Worm (Caenorhabditis elegans): ENCODE data around the gene rpl-20.

rpl-20 gene

ce11 chrIV:4764422-4764821, 14.8 kb upstream of the rpl-20 start, which contains the start of gene npp-26:
Gene npp-26, plus strand, starts transcription at chrIV:4764722.
- TF ChIP-seq ref-1 (GFP tag; conservative IDR thresholded peaks at IDR 0.05) (no peak), med-1 (GFP tag; optimal IDR thresholded peaks at IDR 0.05; ENCODE audit: insufficient read depth) (no peak)

- no peak for TF ChIP-seq T22C8.4 (GFP tag; IDR thresholded peaks at IDR 0.05)
- TF ChIP-seq tab-1 (GFP tag; IDR thresholded peaks at IDR 0.05) = no peak
- TF ChIP-seq klf-2 (GFP tag; conservative IDR thresholded peaks at IDR 0.05) = no peak
- no peak for TF ChIP-seq ztf-23 (GFP tag; IDR thresholded peaks at IDR 0.05)
- TF ChIP-seq cog-1 (tag; optimal IDR thresholded peaks at IDR 0.05) = no peak
- no peak for TF ChIP-seq med-1 (GFP tag; optimal IDR thresholded peaks at IDR 0.05; ENCODE audit: insufficient read depth)
- no peak for TF ChIP-seq ref-1 (GFP tag; conservative IDR thresholded peaks at IDR 0.05)
- no peak for TF ChIP-seq flt-1 (GFP tag; IDR thresholded peaks at IDR 0.05)
- TF ChIP-seq ztf-29 (GFP tag; IDR thresholded peaks at IDR 0.05) = no peak
These were observed 14.3 kb upstream of the rpl-20 start, which contains the start of gene Y17G9B.2 for ce11 chrIV:4763844-4764243. Gene Y17G9B.2, plus strand, starts transcription at chrIV:4764144.

- TF ChIP-seq ztf-29 (GFP tag; IDR thresholded peaks at IDR 0.05) (no peak), tab-1 (GFP tag; IDR thresholded peaks at IDR 0.05) (no peak), flt-1 (GFP tag; IDR thresholded peaks at IDR 0.05) (no peak)
These were observed 11.0 kb upstream of the rpl-20 start, which contains the start of the genes memi-1 and cyp-31A3 for ce11 chrIV:4760378-4761084. Gene memi-1, minus strand, starts transcription at chrIV:4760428. Gene cyp-31A3, plus strand, starts transcription at chrIV:4761049.

ce11 chrIV:4758659-4759058, 9.1 kb upstream of the rpl-20 start, which contains the start of gene Y17G9B.8:
Gene Y17G9B.8, minus strand, starts transcription at chrIV:4758840.
- TF ChIP-seq med-1 (GFP tag; optimal IDR thresholded peaks at IDR 0.05; ENCODE audit: insufficient read depth) (no peak), tab-1 (GFP tag; IDR thresholded peaks at IDR 0.05) (no peak), T22C8.4 (GFP tag; IDR thresholded peaks at IDR 0.05) (no peak), klf-2 (GFP tag; conservative IDR thresholded peaks at IDR 0.05) (no peak), ztf-23 (GFP tag; IDR thresholded peaks at IDR 0.05) (no peak), flt-1 (GFP tag; IDR thresholded peaks at IDR 0.05) (no peak), cog-1 (tag; optimal IDR thresholded peaks at IDR 0.05) (no peak), ref-1 (GFP tag; conservative IDR thresholded peaks at IDR 0.05) (no peak), ztf-29 (GFP tag; IDR thresholded peaks at IDR 0.05) (no peak)

- TF ChIP-seq ref-1 (GFP tag; conservative IDR thresholded peaks at IDR 0.05) = no peak
- no peak for TF ChIP-seq cog-1 (tag; optimal IDR thresholded peaks at IDR 0.05)
- no peak for TF ChIP-seq med-1 (GFP tag; optimal IDR thresholded peaks at IDR 0.05; ENCODE audit: insufficient read depth)
- no peak for TF ChIP-seq tab-1 (GFP tag; IDR thresholded peaks at IDR 0.05)
- TF ChIP-seq klf-2 (GFP tag; conservative IDR thresholded peaks at IDR 0.05) = no peak
- no peak for TF ChIP-seq ztf-29 (GFP tag; IDR thresholded peaks at IDR 0.05)
- TF ChIP-seq flt-1 (GFP tag; IDR thresholded peaks at IDR 0.05) = no peak
- TF ChIP-seq T22C8.4 (GFP tag; IDR thresholded peaks at IDR 0.05) = no peak
- TF ChIP-seq ztf-23 (GFP tag; IDR thresholded peaks at IDR 0.05) = no peak
These were observed 6.5 kb upstream of the rpl-20 start, which contains the start of the genes fbxb-77 and Y17G9B.11 for ce11 chrIV:4755929-4756655. Gene fbxb-77, minus strand, starts transcription at chrIV:4756157. Gene Y17G9B.11, plus strand, starts transcription at chrIV:4756605.

ce11 chrIV:4751814-4752213, 2.2 kb upstream of the rpl-20 start, which contains the start of gene Y17G9B.4:
Gene Y17G9B.4, plus strand, starts transcription at chrIV:4752119.
- TF ChIP-seq tab-1 (GFP tag; IDR thresholded peaks at IDR 0.05) = no peak
- TF ChIP-seq T22C8.4 (GFP tag; IDR thresholded peaks at IDR 0.05) = no peak
- no peak for TF ChIP-seq cog-1 (tag; optimal IDR thresholded peaks at IDR 0.05)
- no peak for TF ChIP-seq ztf-23 (GFP tag; IDR thresholded peaks at IDR 0.05)
- TF ChIP-seq klf-2 (GFP tag; conservative IDR thresholded peaks at IDR 0.05) = no peak
- TF ChIP-seq flt-1 (GFP tag; IDR thresholded peaks at IDR 0.05) = no peak
- no peak for TF ChIP-seq ref-1 (GFP tag; conservative IDR thresholded peaks at IDR 0.05)

ce11 chrIV:4749155-4749554, 423 bp downstream of the rpl-20 start:
- TF ChIP-seq T22C8.4 (GFP tag; IDR thresholded peaks at IDR 0.05) (no peak), ztf-23 (GFP tag; IDR thresholded peaks at IDR 0.05) (0 out of 2 replicates have a peak, but pooled peaks have one; percentile 30), cog-1 (tag; optimal IDR thresholded peaks at IDR 0.05) (no peak), ztf-29 (GFP tag; IDR thresholded peaks at IDR 0.05) (no peak), med-1 (GFP tag; optimal IDR thresholded peaks at IDR 0.05; ENCODE audit: insufficient read depth) (no peak), flt-1 (GFP tag; IDR thresholded peaks at IDR 0.05) (peak; percentile 56; the same call in 1 of the 2 replicates), klf-2 (GFP tag; conservative IDR thresholded peaks at IDR 0.05) (no peak), tab-1 (GFP tag; IDR thresholded peaks at IDR 0.05) (no peak), ref-1 (GFP tag; conservative IDR thresholded peaks at IDR 0.05) (no peak)

- no peak for TF ChIP-seq klf-2 (GFP tag; conservative IDR thresholded peaks at IDR 0.05)
- TF ChIP-seq flt-1 (GFP tag; IDR thresholded peaks at IDR 0.05) = 0 out of 2 replicates have a peak, but pooled peaks have one; percentile 58
- 0 out of 2 replicates have a peak, but pooled peaks have one; percentile 46 for TF ChIP-seq ztf-23 (GFP tag; IDR thresholded peaks at IDR 0.05)
- no peak for TF ChIP-seq tab-1 (GFP tag; IDR thresholded peaks at IDR 0.05)
- no peak for TF ChIP-seq T22C8.4 (GFP tag; IDR thresholded peaks at IDR 0.05)
- no peak for TF ChIP-seq ztf-29 (GFP tag; IDR thresholded peaks at IDR 0.05)
These were observed 1.0 kb downstream of the rpl-20 start, which contains the start of gene cyc-2.1 for ce11 chrIV:4748408-4749105. Gene cyc-2.1, minus strand, starts transcription at chrIV:4749012.

ce11 chrIV:4747553-4747952, 2.0 kb downstream of the rpl-20 start, which contains the start of gene tctn-1:
Gene tctn-1, minus strand, starts transcription at chrIV:4747832.
- TF ChIP-seq med-1 (GFP tag; optimal IDR thresholded peaks at IDR 0.05; ENCODE audit: insufficient read depth) (no peak), klf-2 (GFP tag; conservative IDR thresholded peaks at IDR 0.05) (no peak), tab-1 (GFP tag; IDR thresholded peaks at IDR 0.05) (no peak), ztf-23 (GFP tag; IDR thresholded peaks at IDR 0.05) (no peak), flt-1 (GFP tag; IDR thresholded peaks at IDR 0.05) (no peak), ref-1 (GFP tag; conservative IDR thresholded peaks at IDR 0.05) (no peak)

Data from whole organism, midembryonic.